Fruit fly (Drosophila melanogaster) whole organism, prepupa: Measurements from ENCODE around the gene CG12589.

ENCODE experiments used
- CG11294 ChIP-seq: fragments of 200-800 bp; sonication (Bioruptor generic); IDR thresholded peaks from 2 replicates; pipeline ENCODE4 v1.3.6; 2022; ENCODE audit warnings: missing biosample characterization, missing genetic modification characterization
- CG4318 ChIP-seq: fragments of 200-800 bp; sonication (Bioruptor generic); optimal IDR thresholded peaks from 3 replicates; lab custom pipeline; 2017; ENCODE audit warnings: missing biosample characterization, mild to moderate bottlenecking, missing genetic modification characterization
- CG8319 ChIP-seq: fragments of 200-800 bp; sonication (Bioruptor generic); optimal IDR thresholded peaks from 3 replicates; lab custom pipeline; 2016; ENCODE audit warnings: missing biosample characterization, missing genetic modification characterization
- CG9139 ChIP-seq: fragments of 200-800 bp; sonication (Bioruptor generic); optimal IDR thresholded peaks from 3 replicates; lab custom pipeline; 2017; ENCODE audit warnings: missing biosample characterization, mild to moderate bottlenecking, missing genetic modification characterization
- Gug ChIP-seq: fragments of 200-800 bp; sonication (Bioruptor generic); IDR thresholded peaks from 2 replicates; pipeline ENCODE4 v1.3.6; 2022; ENCODE audit warnings: missing biosample characterization, missing genetic modification characterization
- Hr39 ChIP-seq: fragments of 200-800 bp; sonication (Bioruptor generic); optimal IDR thresholded peaks from 2 replicates; lab custom pipeline; 2016; ENCODE audit warnings: missing biosample characterization, missing genetic modification characterization
- achi ChIP-seq: fragments of 200-800 bp; sonication (Bioruptor generic); optimal IDR thresholded peaks from 3 replicates; lab custom pipeline; 2016; ENCODE audit warnings: missing biosample characterization, missing genetic modification characterization
- cyc ChIP-seq: fragments of 200-800 bp; sonication (Bioruptor generic); optimal IDR thresholded peaks from 3 replicates; lab custom pipeline; 2016; ENCODE audit warnings: missing biosample characterization, missing genetic modification characterization
- dac ChIP-seq: fragments of 200-800 bp; sonication (Bioruptor generic); optimal IDR thresholded peaks from 2 replicates; lab custom pipeline; 2017; ENCODE audit warnings: missing biosample characterization, mild to moderate bottlenecking, missing genetic modification characterization
- vri ChIP-seq: fragments of 200-800 bp; sonication (Bioruptor generic); optimal IDR thresholded peaks from 3 replicates; lab custom pipeline; 2016; ENCODE audit warnings: missing biosample characterization, mild to moderate bottlenecking, missing genetic modification characterization

DNA sequence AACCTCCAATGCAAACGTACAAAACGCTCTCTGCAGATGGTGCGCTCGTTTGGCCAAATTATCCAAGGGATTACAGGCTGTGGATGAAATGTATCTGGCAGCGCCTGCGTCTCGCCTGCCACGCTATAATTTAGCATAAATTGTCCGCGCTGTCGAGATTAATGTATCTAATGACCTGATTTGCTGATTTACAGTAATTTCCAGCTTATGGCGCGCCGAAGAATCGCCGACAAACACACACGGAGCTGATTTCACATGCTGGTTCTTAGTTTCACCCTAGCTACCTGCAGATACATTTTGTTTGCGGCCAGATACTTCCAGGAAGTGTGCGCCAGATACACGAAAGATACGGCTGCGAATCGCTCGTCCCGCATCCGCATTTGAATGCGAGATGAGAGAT is 44.5 kb downstream of the CG12589 start:
- TF ChIP-seq CG9139 (GFP tag; lab: Kevin White, UChicago) (no peak), cyc (GFP tag; lab: Kevin White, UChicago) (no peak), achi (GFP tag; lab: Kevin White, UChicago) (no peak), CG11294 (GFP tag; lab: Robert Waterston, UW) (no peak), Hr39 (GFP tag; lab: Kevin White, UChicago) (no peak), CG8319 (GFP tag; lab: Kevin White, UChicago) (no peak), CG4318 (GFP tag; lab: Kevin White, UChicago) (no peak), Gug (no peak), dac (GFP tag; lab: Kevin White, UChicago) (no peak), vri (no peak)
